Fruit fly (Drosophila melanogaster) whole organism, embryonic: ENCODE data around the gene CG34451.

Experiments
- Bgb ChIP-seq: fragments of 200-800 bp; sonication (Bioruptor generic); IDR thresholded peaks from 2 replicates; pipeline ENCODE4 v1.3.6; 2022; ENCODE audit warnings: missing biosample characterization, missing genetic modification characterization; ENCODE audit not compliant: partially characterized antibody
- CG10147 ChIP-seq: fragments of 200-800 bp; sonication (Bioruptor generic); optimal IDR thresholded peaks from 2 replicates; lab custom pipeline; 2019; ENCODE audit warnings: missing biosample characterization, mild to moderate bottlenecking, missing genetic modification characterization, moderate library complexity
- CG10209 ChIP-seq: fragments of 200-800 bp; sonication (Bioruptor generic); optimal IDR thresholded peaks from 3 replicates; lab custom pipeline; 2017; ENCODE audit warnings: missing biosample characterization, mild to moderate bottlenecking, missing genetic modification characterization, missing genetic modification reagents
- CG10267 ChIP-seq: fragments of 200-800 bp; sonication (Bioruptor generic); optimal IDR thresholded peaks from 2 replicates; lab custom pipeline; 2018; ENCODE audit warnings: missing biosample characterization, mild to moderate bottlenecking, missing genetic modification characterization, moderate library complexity
- CG10462 ChIP-seq: fragments of 200-800 bp; sonication (Bioruptor generic); optimal IDR thresholded peaks from 2 replicates; lab custom pipeline; 2016; ENCODE audit warnings: missing biosample characterization, missing genetic modification characterization
- CG12219 ChIP-seq: fragments of 200-800 bp; sonication (Bioruptor generic); optimal IDR thresholded peaks from 3 replicates; lab custom pipeline; 2018; ENCODE audit warnings: missing biosample characterization, mild to moderate bottlenecking, missing genetic modification characterization
- CG12659 ChIP-seq: fragments of 200-800 bp; sonication (Bioruptor generic); optimal IDR thresholded peaks from 3 replicates; lab custom pipeline; 2017; ENCODE audit warnings: mild to moderate bottlenecking, missing biosample characterization, missing genetic modification reagents, missing genetic modification characterization
- CG14014 ChIP-seq: fragments of 200-800 bp; sonication (Bioruptor generic); IDR thresholded peaks from 2 replicates; pipeline ENCODE4 v1.3.6; 2022; ENCODE audit warnings: missing biosample characterization, missing genetic modification characterization
- CG15479 ChIP-seq: fragments of 200-800 bp; sonication (Bioruptor generic); optimal IDR thresholded peaks from 3 replicates; lab custom pipeline; 2019; ENCODE audit warnings: missing biosample characterization, mild to moderate bottlenecking, missing genetic modification characterization, moderate library complexity
- CG17359 ChIP-seq: fragments of 200-800 bp; sonication (Bioruptor generic); optimal IDR thresholded peaks from 3 replicates; lab custom pipeline; 2018; ENCODE audit warnings: missing biosample characterization, mild to moderate bottlenecking, missing genetic modification characterization, moderate library complexity
- CG18262 ChIP-seq: fragments of 200-800 bp; optimal IDR thresholded peaks from 3 replicates; lab custom pipeline; 2019; ENCODE audit warnings: missing biosample characterization, mild to moderate bottlenecking, missing genetic modification characterization, moderate library complexity
- CG18764 ChIP-seq: fragments of 200-800 bp; sonication (Bioruptor generic); optimal IDR thresholded peaks from 3 replicates; lab custom pipeline; 2016; ENCODE audit warnings: missing biosample characterization, missing genetic modification characterization
- CG43689 ChIP-seq: fragments of 200-800 bp; sonication (Bioruptor generic); IDR thresholded peaks from 2 replicates; pipeline ENCODE4 v1.3.6; 2022; ENCODE audit warnings: missing biosample characterization, missing genetic modification characterization
- CG6254 ChIP-seq: fragments of 200-800 bp; sonication (Bioruptor generic); optimal IDR thresholded peaks from 3 replicates; lab custom pipeline; 2017; ENCODE audit warnings: mild to moderate bottlenecking, missing biosample characterization, missing genetic modification reagents, missing genetic modification characterization
- CG7745 ChIP-seq: fragments of 200-800 bp; sonication (Bioruptor generic); optimal IDR thresholded peaks from 2 replicates; lab custom pipeline; 2018; ENCODE audit warnings: missing biosample characterization, mild to moderate bottlenecking, missing genetic modification characterization, moderate library complexity
- CG7928 ChIP-seq: fragments of 200-800 bp; sonication (Bioruptor generic); optimal IDR thresholded peaks from 2 replicates; lab custom pipeline; 2017; ENCODE audit warnings: missing biosample characterization, mild to moderate bottlenecking, missing genetic modification characterization
- CG9876 ChIP-seq: fragments of 200-800 bp; sonication (Bioruptor generic); optimal IDR thresholded peaks from 2 replicates; lab custom pipeline; 2016; ENCODE audit warnings: missing biosample characterization, missing genetic modification characterization
- Gug ChIP-seq: fragments of 200-800 bp; sonication (Bioruptor generic); IDR thresholded peaks from 4 replicates; pipeline ENCODE4 v1.3.6; 2022; ENCODE audit warnings: missing biosample characterization, missing genetic modification characterization
- H2.0 ChIP-seq: fragments of 200-800 bp; sonication (Bioruptor generic); IDR thresholded peaks from 2 replicates; pipeline ENCODE4 v1.3.6; 2022; ENCODE audit warnings: missing biosample characterization, missing genetic modification characterization
- NFAT ChIP-seq: fragments of 200-800 bp; sonication (Bioruptor generic); IDR thresholded peaks from 2 replicates; pipeline ENCODE4 v1.3.6; 2022; ENCODE audit warnings: missing biosample characterization, missing genetic modification characterization
- Nf-YA ChIP-seq: fragments of 200-800 bp; sonication (Bioruptor generic); IDR thresholded peaks from 2 replicates; pipeline ENCODE4 v1.3.6; 2022; ENCODE audit warnings: missing biosample characterization, missing genetic modification characterization
- Nf-YC ChIP-seq: fragments of 200-800 bp; optimal IDR thresholded peaks from 3 replicates; lab custom pipeline; 2019; ENCODE audit warnings: missing biosample characterization, mild to moderate bottlenecking, missing genetic modification characterization, moderate library complexity
- Opbp ChIP-seq: fragments of 200-800 bp; sonication (Bioruptor generic); IDR thresholded peaks from 3 replicates; pipeline ENCODE4 v1.3.6; 2022; ENCODE audit warnings: missing biosample characterization, missing genetic modification characterization; ENCODE audit not compliant: partially characterized antibody
- PHDP ChIP-seq: fragments of 200-800 bp; sonication (Bioruptor generic); optimal IDR thresholded peaks from 3 replicates; lab custom pipeline; 2018; ENCODE audit warnings: missing biosample characterization, mild to moderate bottlenecking, missing genetic modification characterization, moderate library complexity
- Ptx1 ChIP-seq: fragments of 200-800 bp; sonication (Bioruptor generic); IDR thresholded peaks from 2 replicates; pipeline ENCODE4 v1.3.6; 2022; ENCODE audit warnings: missing biosample characterization, missing genetic modification characterization
- Sry-δ ChIP-seq: fragments of 200-800 bp; sonication (Bioruptor generic); optimal IDR thresholded peaks from 2 replicates; lab custom pipeline; 2016; ENCODE audit warnings: missing biosample characterization, missing genetic modification characterization
- cg ChIP-seq: fragments of 200-800 bp; sonication (Bioruptor generic); optimal IDR thresholded peaks from 3 replicates; lab custom pipeline; 2019; ENCODE audit warnings: missing biosample characterization, mild to moderate bottlenecking, missing genetic modification characterization, moderate library complexity
- dmrt11E ChIP-seq: fragments of 200-800 bp; sonication (Bioruptor generic); optimal IDR thresholded peaks from 3 replicates; lab custom pipeline; 2018; ENCODE audit warnings: missing biosample characterization, mild to moderate bottlenecking, missing genetic modification characterization, moderate library complexity
- ems ChIP-seq: fragments of 200-800 bp; sonication (Bioruptor generic); optimal IDR thresholded peaks from 3 replicates; lab custom pipeline; 2016; ENCODE audit warnings: missing biosample characterization, missing genetic modification characterization
- fd3F ChIP-seq: fragments of 200-800 bp; sonication (Bioruptor generic); optimal IDR thresholded peaks from 2 replicates; lab custom pipeline; 2018; ENCODE audit warnings: missing biosample characterization, mild to moderate bottlenecking, missing genetic modification characterization, moderate library complexity
- fd64A ChIP-seq: fragments of 200-800 bp; sonication (Bioruptor generic); optimal IDR thresholded peaks from 3 replicates; lab custom pipeline; 2018; ENCODE audit warnings: missing biosample characterization, mild to moderate bottlenecking, missing genetic modification characterization
- gro ChIP-seq: fragments of 200-800 bp; sonication (Bioruptor generic); optimal IDR thresholded peaks from 2 replicates; lab custom pipeline; 2016; ENCODE audit warnings: missing biosample characterization, missing genetic modification characterization
- gsb ChIP-seq: fragments of 200-800 bp; sonication (Bioruptor generic); IDR thresholded peaks from 2 replicates; pipeline ENCODE4 v1.3.6; 2022; ENCODE audit warnings: missing biosample characterization, missing genetic modification characterization
- gsb-n ChIP-seq: fragments of 200-800 bp; sonication (Bioruptor generic); optimal IDR thresholded peaks from 3 replicates; lab custom pipeline; 2018; ENCODE audit warnings: missing biosample characterization, mild to moderate bottlenecking, missing genetic modification characterization
- hkb ChIP-seq, 2 experiments: fragments of 200-800 bp in 1 of 2; fragments of >200 bp in 1 of 2; sonication (Bioruptor generic) in 1 of 2; IDR thresholded peaks in 1 of 2; optimal IDR thresholded peaks in 1 of 2; 2 replicates each; pipeline versions ENCODE4 v1.3.6 to Lab custom; 2017 to 2022; ENCODE audit warnings: missing biosample characterization in 1 of 2, missing genetic modification characterization in 1 of 2
- klu ChIP-seq: fragments of 200-800 bp; sonication (Bioruptor generic); IDR thresholded peaks from 2 replicates; pipeline ENCODE4 v1.3.6; 2022; ENCODE audit warnings: missing biosample characterization, missing genetic modification characterization
- kni ChIP-seq: fragments of 200-800 bp; sonication (Bioruptor generic); optimal IDR thresholded peaks from 3 replicates; lab custom pipeline; 2017; ENCODE audit warnings: mild to moderate bottlenecking, missing biosample characterization, missing genetic modification reagents, missing genetic modification characterization
- lola ChIP-seq, 3 experiments: fragments of >200 bp in 2 of 3; fragments of 200-800 bp in 1 of 3; sonication (Bioruptor generic) in 1 of 3; optimal IDR thresholded peaks; 2 replicates each; lab custom pipeline; 2017 to 2019; ENCODE audit warnings: missing biosample characterization in 3 of 3, missing genetic modification characterization in 3 of 3, mild to moderate bottlenecking in 1 of 3, moderate library complexity in 1 of 3
- luna ChIP-seq: fragments of 200-800 bp; sonication (Bioruptor generic); optimal IDR thresholded peaks from 2 replicates; lab custom pipeline; 2016; ENCODE audit warnings: missing biosample characterization, missing genetic modification characterization
- pan ChIP-seq, 4 experiments: fragments of >200 bp in 3 of 4; fragments of 200-800 bp in 1 of 4; sonication (Bioruptor generic) in 1 of 4; optimal IDR thresholded peaks in 3 of 4; IDR thresholded peaks in 1 of 4; 2 replicates each; pipeline versions ENCODE4 v1.3.6 to Lab custom; 2017 to 2022; ENCODE audit warnings: missing biosample characterization in 2 of 4, missing genetic modification characterization in 2 of 4, mixed read lengths in 1 of 4
- sob ChIP-seq: fragments of 200-800 bp; sonication (Bioruptor generic); IDR thresholded peaks from 2 replicates; pipeline ENCODE4 v1.3.6; 2022; ENCODE audit warnings: missing biosample characterization, missing genetic modification characterization
- ssp ChIP-seq: fragments of 200-800 bp; sonication (Bioruptor generic); IDR thresholded peaks from 2 replicates; pipeline ENCODE4 v1.3.6; 2022; ENCODE audit warnings: missing biosample characterization, missing genetic modification characterization
- stc ChIP-seq: fragments of 200-800 bp; sonication (Bioruptor generic); IDR thresholded peaks from 2 replicates; pipeline ENCODE4 v1.3.6; 2022; ENCODE audit warnings: missing biosample characterization, missing genetic modification characterization
- tgo ChIP-seq: fragments of 200-800 bp; sonication (Bioruptor generic); IDR thresholded peaks from 3 replicates; pipeline ENCODE4 v1.3.6; 2022; ENCODE audit warnings: missing biosample characterization, missing genetic modification characterization
- trem ChIP-seq: fragments of 200-800 bp; optimal IDR thresholded peaks from 3 replicates; lab custom pipeline; 2019; ENCODE audit warnings: missing biosample characterization, mild to moderate bottlenecking, missing genetic modification characterization, moderate library complexity
- twi ChIP-seq: fragments of 200-800 bp; optimal IDR thresholded peaks from 2 replicates; lab custom pipeline; 2019; ENCODE audit warnings: missing biosample characterization, mild to moderate bottlenecking, missing genetic modification characterization, moderate library complexity
- zen ChIP-seq: fragments of 200-800 bp; sonication (Bioruptor generic); optimal IDR thresholded peaks from 3 replicates; lab custom pipeline; 2018; ENCODE audit warnings: missing biosample characterization, mild to moderate bottlenecking, missing genetic modification characterization, moderate library complexity

The CG34451 gene

dm6 chr3L:15731832-15732506 is 40.1 kb upstream of the CG34451 start (continued):
- TF ChIP-seq kni (no peak), stc (GFP tag; lab: Robert Waterston, UW) (no peak), CG18262 (peak; percentile 27), CG10267 (tag; lab: Kevin White, UChicago) (peak; percentile 26), trem (peak; percentile 3), twi (peak; percentile 93), Opbp (GFP tag; lab: Robert Waterston, UW) (no peak), CG6254 (no peak), Nf-YC (tag; lab: Kevin White, UChicago) (no peak), PHDP (tag; lab: Kevin White, UChicago) (no peak), CG12219 (GFP tag; lab: Kevin White, UChicago) (no peak), lola (GFP tag; optimal IDR thresholded peaks at IDR 0.05; lab: Kevin White, UChicago) (peak in 1 of 3 experiments; percentile 32), dmrt11E (peak; percentile 37), tgo (no peak), Sry-δ (GFP tag; lab: Kevin White, UChicago) (no peak), CG10209 (GFP tag; lab: Kevin White, UChicago) (no peak), Gug (GFP tag; lab: Robert Waterston, UW) (no peak), CG7745 (tag; lab: Kevin White, UChicago) (no peak), CG18764 (GFP tag; lab: Kevin White, UChicago) (no peak)

- TF ChIP-seq Bgb (GFP tag; lab: Robert Waterston, UW) (peak; percentile 64), luna (GFP tag; lab: Kevin White, UChicago) (no peak), ssp (GFP tag; lab: Robert Waterston, UW) (no peak), CG10147 (GFP tag; lab: Kevin White, UChicago) (no peak), klu (no peak), gsb-n (peak; percentile 69), fd3F (GFP tag; lab: Kevin White, UChicago) (no peak), gsb (no peak), pan (optimal IDR thresholded peaks at IDR 0.05; lab: Kevin White, UChicago) (no peak), pan (GFP tag; optimal IDR thresholded peaks at IDR 0.05 in 1 of 2, IDR thresholded peaks at IDR 0.05 in 1 of 2) (peak in 1 of 2 experiments; percentile 37), sob (no peak), H2.0 (no peak), gro (GFP tag; lab: Kevin White, UChicago) (no peak), NFAT (GFP tag; lab: Robert Waterston, UW) (no peak), CG7928 (GFP tag; lab: Kevin White, UChicago) (no peak), Ptx1 (GFP tag; lab: Robert Waterston, UW) (no peak), CG43689 (GFP tag; lab: Robert Waterston, UW) (no peak), Gug (GFP tag; lab: Robert Waterston, UW) (no peak), CG17359 (tag; lab: Kevin White, UChicago) (peak; percentile 1), hkb (optimal IDR thresholded peaks at IDR 0.05; lab: Kevin White, UChicago) (peak; percentile 10), hkb (GFP tag; IDR thresholded peaks at IDR 0.05; lab: Robert Waterston, UW) (peak; percentile 63), CG10209 (GFP tag; lab: Kevin White, UChicago) (no peak), ems (GFP tag; lab: Kevin White, UChicago) (no peak), CG10462 (GFP tag; lab: Kevin White, UChicago) (no peak), CG9876 (no peak), CG10267 (tag; lab: Kevin White, UChicago) (no peak), CG15479 (GFP tag; lab: Kevin White, UChicago) (peak; percentile 86), CG14014 (GFP tag; lab: Robert Waterston, UW) (no peak), CG12659 (GFP tag; lab: Kevin White, UChicago) (no peak), fd64A (GFP tag; lab: Kevin White, UChicago) (no peak), Nf-YA (no peak), cg (GFP tag; lab: Kevin White, UChicago) (no peak), zen (tag; lab: Kevin White, UChicago) (no peak)
These were observed 37.6 kb upstream of the CG34451 start for dm6 chr3L:15729306-15730006.
